Worm (Caenorhabditis elegans) whole organism, L2 larva: ENCODE data around the gene clec-167.

Experiments
- C34F6.9 ChIP-seq: fragments of 150-350 bp; optimal IDR thresholded peaks from 2 replicates; lab custom pipeline; 2014; ENCODE audit warnings: missing biosample characterization, missing genetic modification characterization
- F13H6.1 ChIP-seq: sonication (generic microtip); optimal IDR thresholded peaks from 2 replicates; lab custom pipeline; 2016; ENCODE audit warnings: missing genetic modification characterization, missing compliant biosample characterization
- R02D3.7 ChIP-seq: fragments of 150-350 bp; optimal IDR thresholded peaks from 2 replicates; lab custom pipeline; 2014; ENCODE audit warnings: missing biosample characterization, missing genetic modification characterization
- alr-1 ChIP-seq: fragments of 150-350 bp; optimal IDR thresholded peaks from 2 replicates; lab custom pipeline; 2014; ENCODE audit warnings: missing biosample characterization, missing genetic modification characterization
- aly-2 ChIP-seq: fragments of 150-350 bp; optimal IDR thresholded peaks from 2 replicates; lab custom pipeline; 2014; ENCODE audit warnings: missing biosample characterization, missing genetic modification characterization
- ama-1 ChIP-seq: fragments of 150-350 bp; optimal IDR thresholded peaks from 2 replicates; lab custom pipeline; 2018; ENCODE audit warnings: inconsistent platforms
- blmp-1 ChIP-seq: sonication (generic microtip); optimal IDR thresholded peaks from 2 replicates; lab custom pipeline; 2017; ENCODE audit warnings: missing genetic modification characterization, mild to moderate bottlenecking, missing compliant biosample characterization, antibody characterized with exemption, moderate library complexity; ENCODE audit not compliant: insufficient read depth
- ceh-16 ChIP-seq: fragments of 150-350 bp; optimal IDR thresholded peaks from 2 replicates; lab custom pipeline; 2014; ENCODE audit warnings: missing biosample characterization, missing genetic modification characterization
- ceh-82 ChIP-seq: fragments of 150-350 bp; optimal IDR thresholded peaks from 2 replicates; lab custom pipeline; 2014; ENCODE audit warnings: missing biosample characterization, missing genetic modification characterization
- crh-2 ChIP-seq: sonication (generic microtip); optimal IDR thresholded peaks from 2 replicates; lab custom pipeline; 2017; ENCODE audit warnings: missing biosample characterization, missing genetic modification characterization
- dmd-4 ChIP-seq: sonication (generic microtip); optimal IDR thresholded peaks from 2 replicates; lab custom pipeline; 2017; ENCODE audit warnings: missing biosample characterization, missing genetic modification characterization
- egl-27 ChIP-seq: sonication (generic microtip); optimal IDR thresholded peaks from 3 replicates; lab custom pipeline; 2017; ENCODE audit warnings: missing biosample characterization, missing genetic modification reagents, missing genetic modification characterization
- elt-1 ChIP-seq: fragments of 150-350 bp; optimal IDR thresholded peaks from 2 replicates; lab custom pipeline; 2014; ENCODE audit warnings: missing biosample characterization, missing genetic modification characterization
- fos-1 ChIP-seq: fragments of 150-350 bp; optimal IDR thresholded peaks from 2 replicates; lab custom pipeline; 2014; ENCODE audit warnings: missing biosample characterization, missing genetic modification characterization
- gmeb-1 ChIP-seq: fragments of 150-350 bp; optimal IDR thresholded peaks from 2 replicates; lab custom pipeline; 2014; ENCODE audit warnings: missing biosample characterization, missing genetic modification characterization
- lin-11 ChIP-seq: fragments of 150-350 bp; sonication (generic microtip); optimal IDR thresholded peaks from 2 replicates; lab custom pipeline; 2014; ENCODE audit warnings: missing biosample characterization, missing genetic modification characterization, inconsistent platforms, mixed read lengths
- lin-13 ChIP-seq: fragments of 150-350 bp; optimal IDR thresholded peaks from 2 replicates; lab custom pipeline; 2014; ENCODE audit warnings: missing biosample characterization, missing genetic modification reagents, missing genetic modification characterization
- lin-39 ChIP-seq: fragments of 150-350 bp; optimal IDR thresholded peaks from 2 replicates; lab custom pipeline; 2014; ENCODE audit warnings: missing biosample characterization, missing genetic modification reagents, missing genetic modification characterization
- lsy-2 ChIP-seq, 2 experiments: fragments of 150-350 bp in 1 of 2; sonication (generic microtip) in 1 of 2; optimal IDR thresholded peaks; 2 replicates each; lab custom pipeline; 2014 to 2017; ENCODE audit warnings: missing biosample characterization in 2 of 2, missing genetic modification characterization in 2 of 2
- mdl-1 ChIP-seq, 2 experiments: fragments of 150-350 bp in 1 of 2; sonication (generic microtip) in 1 of 2; optimal IDR thresholded peaks; 2 replicates each; lab custom pipeline; 2017; ENCODE audit warnings: missing biosample characterization in 2 of 2, missing genetic modification characterization in 2 of 2
- nhr-10 ChIP-seq: sonication (generic microtip); optimal IDR thresholded peaks from 2 replicates; lab custom pipeline; 2017; ENCODE audit warnings: missing biosample characterization, missing genetic modification characterization
- nhr-12 ChIP-seq: fragments of 150-350 bp; optimal IDR thresholded peaks from 2 replicates; lab custom pipeline; 2014; ENCODE audit warnings: missing biosample characterization, missing genetic modification characterization
- nhr-129 ChIP-seq: fragments of 150-350 bp; optimal IDR thresholded peaks from 2 replicates; lab custom pipeline; 2014; ENCODE audit warnings: missing biosample characterization, missing genetic modification characterization
- nhr-23 ChIP-seq: fragments of 150-350 bp; optimal IDR thresholded peaks from 2 replicates; lab custom pipeline; 2014; ENCODE audit warnings: missing biosample characterization, missing genetic modification reagents, missing genetic modification characterization
- nhr-237 ChIP-seq: fragments of 150-350 bp; optimal IDR thresholded peaks from 2 replicates; lab custom pipeline; 2014; ENCODE audit warnings: missing biosample characterization, missing genetic modification characterization
- nhr-25 ChIP-seq: fragments of 150-350 bp; sonication (generic microtip); optimal IDR thresholded peaks from 3 replicates; lab custom pipeline; 2014; ENCODE audit warnings: missing biosample characterization, missing genetic modification characterization
- nhr-6 ChIP-seq: fragments of 150-350 bp; optimal IDR thresholded peaks from 2 replicates; lab custom pipeline; 2014; ENCODE audit warnings: missing biosample characterization, missing genetic modification characterization
- nhr-77 ChIP-seq: fragments of 150-350 bp; optimal IDR thresholded peaks from 2 replicates; lab custom pipeline; 2014; ENCODE audit warnings: missing biosample characterization, missing genetic modification characterization
- peb-1 ChIP-seq: fragments of 150-350 bp; optimal IDR thresholded peaks from 2 replicates; lab custom pipeline; 2014; ENCODE audit warnings: missing biosample characterization, missing genetic modification characterization
- sem-4 ChIP-seq: fragments of 150-350 bp; optimal IDR thresholded peaks from 2 replicates; lab custom pipeline; 2014; ENCODE audit warnings: missing biosample characterization, missing genetic modification reagents, missing genetic modification characterization
- skn-1 ChIP-seq: sonication (generic microtip); optimal IDR thresholded peaks from 2 replicates; lab custom pipeline; 2017; ENCODE audit warnings: missing biosample characterization, missing genetic modification characterization
- sma-3 ChIP-seq: sonication (generic microtip); optimal IDR thresholded peaks from 2 replicates; lab custom pipeline; 2016; ENCODE audit warnings: missing genetic modification reagents, missing genetic modification characterization, missing compliant biosample characterization
- sma-9 ChIP-seq, 2 experiments: fragments of 150-350 bp in 1 of 2; sonication (generic microtip) in 1 of 2; optimal IDR thresholded peaks; 2 replicates each; lab custom pipeline; 2014 to 2016; ENCODE audit warnings: missing genetic modification characterization in 2 of 2, mild to moderate bottlenecking in 1 of 2, missing biosample characterization in 1 of 2, missing compliant biosample characterization in 1 of 2, missing genetic modification reagents in 1 of 2, moderate library complexity in 1 of 2
- snpc-4 ChIP-seq: fragments of 150-350 bp; optimal IDR thresholded peaks from 2 replicates; lab custom pipeline; 2014; ENCODE audit warnings: missing biosample characterization, missing genetic modification characterization
- unc-55 ChIP-seq: fragments of 150-350 bp; sonication (generic microtip); optimal IDR thresholded peaks from 3 replicates; lab custom pipeline; 2014; ENCODE audit warnings: missing biosample characterization, missing genetic modification reagents, missing genetic modification characterization
- zag-1 ChIP-seq: fragments of 150-350 bp; optimal IDR thresholded peaks from 2 replicates; lab custom pipeline; 2014; ENCODE audit warnings: missing biosample characterization, missing genetic modification characterization
- ztf-1 ChIP-seq: fragments of 200-800 bp; sonication (Bioruptor generic); conservative IDR thresholded peaks from 2 replicates; pipeline ENCODE4 v1.3.6; 2022; ENCODE audit warnings: missing genetic modification characterization, missing compliant biosample characterization
- ztf-4 ChIP-seq: fragments of 150-350 bp; optimal IDR thresholded peaks from 2 replicates; lab custom pipeline; 2014; ENCODE audit warnings: missing biosample characterization, missing genetic modification characterization

Gene clec-167

DNA sequence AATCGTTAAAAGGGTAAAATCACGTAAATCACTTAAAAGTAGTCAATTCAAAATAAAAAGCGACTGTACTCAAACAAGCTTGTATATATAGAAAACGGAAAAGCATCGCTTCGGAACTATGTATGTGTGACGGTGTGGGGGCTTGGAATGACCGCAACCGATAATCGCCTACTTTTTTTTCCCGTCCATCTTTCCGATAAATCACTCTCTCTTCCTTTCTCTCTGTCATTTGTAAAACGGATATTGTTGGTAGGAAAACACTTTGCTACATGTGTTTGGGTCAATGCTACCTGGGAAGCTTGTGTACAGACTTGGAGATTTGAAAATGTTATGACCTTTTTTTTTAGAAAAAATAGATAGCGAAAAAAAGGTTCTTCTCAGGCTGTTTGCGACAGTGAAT, 30.8 kb downstream of the clec-167 start:
- TF ChIP-seq nhr-23 (tag; lab: Kevin White, UChicago) (no peak), elt-1 (tag; lab: Kevin White, UChicago) (no peak), nhr-10 (tag; lab: Kevin White, UChicago) (no peak), sma-9 (GFP tag; optimal IDR thresholded peaks at IDR 0.05; lab: Kevin White, UChicago) (no peak), sma-9 (tag; optimal IDR thresholded peaks at IDR 0.05; lab: Kevin White, UChicago) (no peak), egl-27 (no peak), ceh-82 (tag; lab: Kevin White, UChicago) (no peak), snpc-4 (tag; lab: Kevin White, UChicago) (no peak), zag-1 (no peak), lin-13 (no peak), R02D3.7 (tag; lab: Kevin White, UChicago) (no peak), C34F6.9 (no peak), nhr-25 (no peak), sma-3 (GFP tag; lab: Kevin White, UChicago) (no peak), crh-2 (tag; lab: Kevin White, UChicago) (no peak), nhr-6 (no peak), nhr-237 (tag; lab: Kevin White, UChicago) (no peak), alr-1 (tag; lab: Kevin White, UChicago) (no peak), ama-1 (no peak), nhr-129 (tag; lab: Kevin White, UChicago) (no peak)

DNA sequence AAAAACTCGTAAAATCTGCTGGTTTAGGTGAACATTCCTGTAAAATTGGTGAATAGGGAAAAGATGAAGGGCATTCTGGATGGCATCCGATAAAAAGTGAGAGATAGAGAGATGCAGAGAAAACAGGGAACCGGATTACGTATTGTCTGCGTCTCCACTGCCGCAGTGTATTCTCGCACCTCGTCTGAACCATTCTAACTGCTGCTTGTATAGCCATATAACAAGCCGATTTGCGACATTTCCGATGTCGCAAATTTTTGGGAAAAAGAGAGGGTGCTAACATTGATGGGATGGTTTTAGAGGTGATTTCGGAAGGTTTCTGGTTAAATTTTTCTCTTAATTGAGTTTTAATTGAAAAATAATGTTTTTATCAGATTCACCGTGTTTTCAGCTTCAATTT, 34.4 kb downstream of the clec-167 start, which contains the start of gene W09G12.10:
TSS of gene W09G12.10 (minus strand) at position 121 of the 400 bp plus-strand sequence.
- peak; percentile 22 for TF ChIP-seq peb-1 (tag; lab: Kevin White, UChicago)
- peak; percentile 5 for TF ChIP-seq nhr-25
- no peak for TF ChIP-seq elt-1 (tag; lab: Kevin White, UChicago)
- TF ChIP-seq aly-2 (tag; lab: Kevin White, UChicago): no peak
- TF ChIP-seq nhr-10 (tag; lab: Kevin White, UChicago): no peak
- TF ChIP-seq ceh-16 (tag; lab: Kevin White, UChicago): no peak

DNA sequence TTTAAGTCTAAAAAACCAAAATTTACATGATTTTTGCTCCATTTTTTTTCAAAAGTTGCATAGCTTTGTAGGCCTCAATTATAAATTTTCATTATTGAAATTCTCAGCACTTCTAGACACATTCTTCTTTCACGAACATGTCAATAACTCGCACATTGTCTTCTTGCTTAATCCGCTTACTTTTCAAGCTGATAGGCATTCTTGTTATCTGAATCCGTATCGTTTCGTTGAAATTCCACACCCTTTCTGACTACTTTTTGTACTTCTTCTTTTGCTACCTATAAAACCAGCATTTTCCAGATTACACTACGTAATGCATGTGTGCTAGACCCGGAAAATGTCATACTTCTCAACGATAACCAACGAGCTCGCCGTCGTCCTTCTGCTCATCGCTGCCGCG, 39.2 kb downstream of the clec-167 start, which contains the start of gene W09G12.9:
TSS of gene W09G12.9 (plus strand) at position 301 of the 400 bp plus-strand sequence.
- TF ChIP-seq nhr-12 (tag; lab: Kevin White, UChicago): no peak
- no peak for TF ChIP-seq nhr-23 (tag; lab: Kevin White, UChicago)

DNA sequence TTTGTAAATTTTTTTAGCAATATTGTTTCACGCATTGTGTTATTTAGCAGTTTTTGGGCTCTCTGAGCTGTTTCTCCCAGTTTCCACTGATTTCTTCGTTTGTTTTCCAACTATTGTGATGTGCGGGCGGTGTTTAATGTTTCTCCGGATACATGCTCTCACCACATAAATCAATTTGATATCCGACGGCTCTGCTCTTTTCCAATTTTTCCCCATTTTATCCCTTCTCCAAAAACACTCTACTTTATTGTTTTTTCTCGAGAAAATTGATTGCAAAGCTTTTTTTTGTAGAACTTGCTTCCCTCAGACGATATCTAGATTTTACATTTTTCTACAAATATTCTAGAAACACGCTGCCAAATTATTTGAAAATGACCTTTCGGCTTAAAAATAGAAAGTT, 40.0 kb downstream of the clec-167 start:
- TF ChIP-seq elt-1 (tag; lab: Kevin White, UChicago) (no peak), lin-13 (no peak), nhr-10 (tag; lab: Kevin White, UChicago) (no peak), nhr-77 (tag; lab: Kevin White, UChicago) (no peak), nhr-129 (tag; lab: Kevin White, UChicago) (no peak), F13H6.1 (tag; lab: Kevin White, UChicago) (no peak), skn-1 (tag; lab: Kevin White, UChicago) (no peak), lin-39 (no peak), fos-1 (tag; lab: Kevin White, UChicago) (no peak), blmp-1 (no peak), dmd-4 (tag; lab: Kevin White, UChicago) (no peak), C34F6.9 (no peak), nhr-23 (tag; lab: Kevin White, UChicago) (no peak), mdl-1 (tag; optimal IDR thresholded peaks at IDR 0.05; lab: Kevin White, UChicago) (no peak), ztf-4 (tag; lab: Kevin White, UChicago) (no peak), gmeb-1 (tag; lab: Kevin White, UChicago) (no peak), lsy-2 (tag; optimal IDR thresholded peaks at IDR 0.05; lab: Kevin White, UChicago) (no peak), sem-4 (tag; lab: Kevin White, UChicago) (no peak)
- TF ChIP-seq, all 48 proteins: peak for 0

DNA sequence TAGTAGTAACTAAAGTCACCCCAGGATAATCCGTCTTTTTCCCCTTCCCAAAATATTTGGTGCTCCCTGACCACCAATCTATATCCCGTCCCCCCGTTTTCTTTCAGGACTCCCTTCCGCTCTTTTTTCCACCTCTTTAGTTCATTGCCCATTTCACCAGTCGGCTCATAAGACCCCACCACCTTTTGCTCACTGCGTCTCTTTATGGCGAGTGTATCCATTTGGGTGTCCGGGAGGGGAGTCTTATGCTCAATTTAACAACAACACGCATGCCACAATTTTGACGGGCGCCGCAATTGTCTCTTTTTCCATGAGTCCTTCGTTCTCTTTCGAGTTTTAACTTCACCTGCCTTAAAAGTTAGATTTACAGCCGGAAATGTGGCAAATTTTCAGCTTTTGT, 42.3 kb downstream of the clec-167 start:
- TF ChIP-seq elt-1 (tag; lab: Kevin White, UChicago): no peak
- peak; percentile 49 for TF ChIP-seq lin-11 (tag; lab: Kevin White, UChicago)
- no peak for TF ChIP-seq ztf-1 (GFP tag; lab: Robert Waterston, UW)
- TF ChIP-seq lsy-2 (tag; optimal IDR thresholded peaks at IDR 0.05; lab: Kevin White, UChicago): peak in 1 of 2 experiments; percentile 31
- TF ChIP-seq sma-3 (GFP tag; lab: Kevin White, UChicago): no peak
- peak; percentile 38 for TF ChIP-seq nhr-129 (tag; lab: Kevin White, UChicago)
- TF ChIP-seq unc-55 (GFP tag; lab: Kevin White, UChicago): peak; percentile 38
- TF ChIP-seq C34F6.9: peak; percentile 38
